Fruit fly (Drosophila melanogaster): ENCODE data around the gene CG10958.

Gene CG10958

DNA sequence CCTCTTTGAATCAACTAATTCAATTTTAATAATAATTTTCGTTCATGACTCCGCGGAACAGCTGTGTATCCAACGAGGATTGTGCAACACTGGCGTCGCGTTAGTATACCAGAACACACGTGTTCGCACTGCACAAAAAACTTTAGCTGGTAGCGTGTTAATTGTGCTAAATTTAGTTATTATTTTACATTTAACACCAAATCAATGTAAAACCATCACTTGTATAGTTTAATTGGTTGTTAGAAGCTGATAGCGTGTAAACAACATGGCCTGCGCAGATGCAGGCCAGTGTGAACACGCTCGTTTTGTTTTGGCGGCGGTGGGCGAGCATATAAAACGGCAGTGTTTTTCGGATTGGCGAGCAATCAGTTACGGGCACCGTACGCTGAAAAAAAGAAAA, 25.2 kb downstream of the CG10958 start, which contains the start of the genes Traf6 and GIIIspla2 (continued):
- TF ChIP-seq zfh2 (GFP tag; optimal IDR thresholded peaks at IDR 0.05) (peak; percentile 73), ttk (GFP tag; IDR thresholded peaks at IDR 0.05) (peak; percentile 61), Asciz (GFP tag; optimal IDR thresholded peaks at IDR 0.05) (no peak), CoRest (tag; optimal IDR thresholded peaks at IDR 0.05) (peak; percentile 82), CG8924 (tag; optimal IDR thresholded peaks at IDR 0.05) (peak; percentile 71), CG7928 (GFP tag; optimal IDR thresholded peaks at IDR 0.05) (peak; percentile 28), Ets97D (GFP tag; optimal IDR thresholded peaks at IDR 0.05) (peak; percentile 61), crp (GFP tag; optimal IDR thresholded peaks at IDR 0.05) (peak; percentile 51 to 93), CG12391 (tag; optimal IDR thresholded peaks at IDR 0.05) (peak; percentile 83), CG9932 (GFP tag; IDR thresholded peaks at IDR 0.05) (peak; percentile 85), PHDP (tag; optimal IDR thresholded peaks at IDR 0.05) (peak; percentile 80), CG12071 (GFP tag; optimal IDR thresholded peaks at IDR 0.05) (peak; percentile 31), unc-4 (GFP tag; IDR thresholded peaks at IDR 0.05; ENCODE audit: partially characterized antibody) (0 out of 2 replicates have a peak, but pooled peaks have one; percentile 25), kay (GFP tag; optimal IDR thresholded peaks at IDR 0.05) (peak; percentile 19), Dfd (GFP tag; optimal IDR thresholded peaks at IDR 0.05) (no peak), CG8944 (GFP tag; optimal IDR thresholded peaks at IDR 0.05) (peak; percentile 43), Chrac-16 (GFP tag; optimal IDR thresholded peaks at IDR 0.05) (peak; percentile 60), CG15269 (tag; optimal IDR thresholded peaks at IDR 0.05) (peak; percentile 76), ash1 (GFP tag; optimal IDR thresholded peaks at IDR 0.05) (no peak), Scr (GFP tag; IDR thresholded peaks at IDR 0.05; ENCODE audit: partially characterized antibody) (peak; percentile 49), CG9437 (GFP tag; optimal IDR thresholded peaks at IDR 0.05) (peak; percentile 70), bigmax (GFP tag; optimal IDR thresholded peaks at IDR 0.05) (no peak), HLH3B (GFP tag; IDR thresholded peaks at IDR 0.05) (peak; percentile 71), rib (GFP tag; IDR thresholded peaks at IDR 0.05) (no peak), E2f1 (GFP tag; IDR thresholded peaks at IDR 0.05) (peak; percentile 81), pho (GFP tag; optimal IDR thresholded peaks at IDR 0.05) (peak; percentile 77), eyg (GFP tag; optimal IDR thresholded peaks at IDR 0.05) (peak; percentile 17), Awh (GFP tag; IDR thresholded peaks at IDR 0.05) (no peak), E2f2 (GFP tag; IDR thresholded peaks at IDR 0.05) (peak; percentile 74), CG4328 (GFP tag; optimal IDR thresholded peaks at IDR 0.05) (peak; percentile 71), vnd (GFP tag; IDR thresholded peaks at IDR 0.05; ENCODE audit: partially characterized antibody) (no peak), CrebB (tag; optimal IDR thresholded peaks at IDR 0.05) (peak; percentile 69), CG14710 (tag; optimal IDR thresholded peaks at IDR 0.05) (peak; percentile 84), HHEX (GFP tag; optimal IDR thresholded peaks at IDR 0.05) (peak; percentile 60), CG15011 (GFP tag; optimal IDR thresholded peaks at IDR 0.05) (no peak), CG10147 (GFP tag; optimal IDR thresholded peaks at IDR 0.05) (peak; percentile 66), jing (GFP tag; optimal IDR thresholded peaks at IDR 0.05) (peak; percentile 55), unpg (GFP tag; optimal IDR thresholded peaks at IDR 0.05) (no peak), CG17912 (GFP tag; optimal IDR thresholded peaks at IDR 0.05) (peak; percentile 16), CkIIα-i1 (GFP tag; IDR thresholded peaks at IDR 0.05) (no peak), Dek (tag; optimal IDR thresholded peaks at IDR 0.05) (peak; percentile 67), Dad (GFP tag; optimal IDR thresholded peaks at IDR 0.05) (peak; percentile 60), CG9215 (GFP tag; IDR thresholded peaks at IDR 0.05) (peak; percentile 79; the same call in 1 of the 2 replicates), slou (GFP tag; optimal IDR thresholded peaks at IDR 0.05) (peak; percentile 38), CG3726 (GFP tag; IDR thresholded peaks at IDR 0.05) (peak; percentile 10; the same call in 1 of the 3 replicates), grau (tag; optimal IDR thresholded peaks at IDR 0.05) (peak; percentile 80), CG8290 (GFP tag; optimal IDR thresholded peaks at IDR 0.05) (peak; percentile 15), CG8290 (tag; optimal IDR thresholded peaks at IDR 0.05) (peak in 1 of 2 experiments; percentile 60), CG2129 (GFP tag; IDR thresholded peaks at IDR 0.05; ENCODE audit: partially characterized antibody) (no peak), CG3281 (GFP tag; optimal IDR thresholded peaks at IDR 0.05) (peak; percentile 74), Camta (GFP tag; optimal IDR thresholded peaks at IDR 0.05) (peak; percentile 63)

All from whole organism, embryonic.